Fruit fly (Drosophila melanogaster) S2 (cell line): ENCODE results near the gene GckIII.

Source experiments
- CG8478 ChIP-seq: fragments of >200 bp; optimal IDR thresholded peaks from 2 replicates; lab custom pipeline; 2018
- CTCF ChIP-seq, 2 experiments: fragments of >200 bp; optimal IDR thresholded peaks; 2 replicates each; lab custom pipeline; 2018

The GckIII gene

dm6 chr3R:17059811-17060169, 25.5 kb upstream of the GckIII start:
- no peak for TF ChIP-seq CG8478 (lab: Kevin White, UChicago)
- no peak for TF ChIP-seq CTCF (optimal IDR thresholded peaks at IDR 0.05; lab: Kevin White, UChicago)

- TF ChIP-seq CG8478 (lab: Kevin White, UChicago) (no peak), CTCF (optimal IDR thresholded peaks at IDR 0.05; lab: Kevin White, UChicago) (no peak)
Observed at dm6 chr3R:17060244-17060664, 25.1 kb upstream of the GckIII start.

- TF ChIP-seq CTCF (optimal IDR thresholded peaks at IDR 0.05; lab: Kevin White, UChicago) (no peak), CG8478 (lab: Kevin White, UChicago) (no peak)
Observed at dm6 chr3R:17060809-17061394, 24.4 kb upstream of the GckIII start.

- TF ChIP-seq CG8478 (lab: Kevin White, UChicago), result no peak
- TF ChIP-seq CTCF (optimal IDR thresholded peaks at IDR 0.05; lab: Kevin White, UChicago), result no peak
Observed at dm6 chr3R:17061736-17062371, 23.5 kb upstream of the GckIII start.

dm6 chr3R:17062705-17063104, 22.6 kb upstream of the GckIII start:
- TF ChIP-seq CG8478 (lab: Kevin White, UChicago), result no peak
- TF ChIP-seq CTCF (optimal IDR thresholded peaks at IDR 0.05; lab: Kevin White, UChicago), result no peak

dm6 chr3R:17063763-17064162, 21.6 kb upstream of the GckIII start:
- TF ChIP-seq CG8478 (lab: Kevin White, UChicago), result no peak
- TF ChIP-seq CTCF (optimal IDR thresholded peaks at IDR 0.05; lab: Kevin White, UChicago), result no peak

- TF ChIP-seq CTCF (optimal IDR thresholded peaks at IDR 0.05; lab: Kevin White, UChicago) (no peak), CG8478 (lab: Kevin White, UChicago) (no peak)
Observed at dm6 chr3R:17065018-17065784, 20.1 kb upstream of the GckIII start.

- TF ChIP-seq CG8478 (lab: Kevin White, UChicago), result no peak
Observed at dm6 chr3R:17066077-17066476, 19.2 kb upstream of the GckIII start.

dm6 chr3R:17066828-17067430, 18.4 kb upstream of the GckIII start:
- TF ChIP-seq CG8478 (lab: Kevin White, UChicago) (no peak), CTCF (optimal IDR thresholded peaks at IDR 0.05; lab: Kevin White, UChicago) (no peak)

dm6 chr3R:17067721-17068120, 17.6 kb upstream of the GckIII start:
- TF ChIP-seq CG8478 (lab: Kevin White, UChicago) (no peak), CTCF (optimal IDR thresholded peaks at IDR 0.05; lab: Kevin White, UChicago) (no peak)

dm6 chr3R:17072526-17073114, 12.7 kb upstream of the GckIII start, which contains the start of the genes Ns1 and mRpS11:
Gene Ns1, minus strand, starts transcription at chr3R:17072675.
Gene mRpS11, plus strand, starts transcription at chr3R:17072732.
- peak; percentile 14 to 34 for TF ChIP-seq CTCF (optimal IDR thresholded peaks at IDR 0.05; lab: Kevin White, UChicago)
- TF ChIP-seq CG8478 (lab: Kevin White, UChicago), result no peak

- TF ChIP-seq CG8478 (lab: Kevin White, UChicago), result no peak
- peak in 1 of 2 experiments; percentile 8 for TF ChIP-seq CTCF (optimal IDR thresholded peaks at IDR 0.05; lab: Kevin White, UChicago)
Observed at dm6 chr3R:17077968-17078417, 7.3 kb upstream of the GckIII start.

- TF ChIP-seq CTCF (optimal IDR thresholded peaks at IDR 0.05; lab: Kevin White, UChicago) (no peak), CG8478 (lab: Kevin White, UChicago) (no peak)
Observed at dm6 chr3R:17078961-17079858, 6.1 kb upstream of the GckIII start.
